Fruit fly (Drosophila melanogaster) S2 (cell line): ENCODE results near the gene CG13928.
A peak's percentile ranks its signal among the peaks of the same experiment; 100 is the strongest.

ENCODE experiments used
- CG8478 ChIP-seq: fragments of >200 bp; optimal IDR thresholded peaks from 2 replicates; lab custom pipeline; 2018
- CTCF ChIP-seq, 2 experiments: fragments of >200 bp; optimal IDR thresholded peaks; 2 replicates each; lab custom pipeline; 2018

Gene CG13928

DNA sequence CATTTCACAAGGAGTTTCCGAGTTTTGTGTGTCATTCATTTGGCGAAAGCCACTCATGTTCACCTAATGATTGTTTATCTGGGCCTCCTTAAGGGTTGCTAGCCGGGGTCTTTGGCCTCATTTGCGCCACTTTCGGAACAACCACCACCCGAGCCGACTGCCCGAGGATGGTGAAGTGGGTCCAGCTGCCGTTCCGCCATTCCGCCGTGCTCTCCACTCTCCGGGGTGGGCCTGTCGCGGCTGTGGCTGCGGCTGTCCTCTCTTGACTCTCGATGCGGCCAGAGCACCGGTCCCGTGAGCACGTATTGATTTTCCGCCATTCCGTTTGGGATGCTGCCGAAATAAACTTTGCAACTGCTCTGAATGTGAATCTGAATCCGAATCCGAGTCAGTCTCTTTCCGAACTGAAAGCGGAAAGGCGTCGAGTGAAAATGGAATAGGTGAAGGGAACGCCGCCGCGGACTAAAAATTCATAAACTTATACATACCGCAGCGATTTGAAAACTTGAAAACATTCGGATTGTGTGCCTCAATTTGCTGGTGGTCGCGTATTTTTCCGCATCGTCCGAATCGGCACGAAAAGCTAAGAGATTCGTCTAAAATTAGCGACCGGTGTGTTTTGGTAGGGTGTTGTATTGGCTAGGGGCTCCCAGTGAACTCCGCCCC lies 20.6 kb upstream of the CG13928 start, which contains the start of gene CG13920:
TSS of gene CG13920 (plus strand) at position 255 of the 666 bp plus-strand sequence.
- no peak for TF ChIP-seq CTCF (optimal IDR thresholded peaks at IDR 0.05; lab: Kevin White, UChicago)
- no peak for TF ChIP-seq CG8478

DNA sequence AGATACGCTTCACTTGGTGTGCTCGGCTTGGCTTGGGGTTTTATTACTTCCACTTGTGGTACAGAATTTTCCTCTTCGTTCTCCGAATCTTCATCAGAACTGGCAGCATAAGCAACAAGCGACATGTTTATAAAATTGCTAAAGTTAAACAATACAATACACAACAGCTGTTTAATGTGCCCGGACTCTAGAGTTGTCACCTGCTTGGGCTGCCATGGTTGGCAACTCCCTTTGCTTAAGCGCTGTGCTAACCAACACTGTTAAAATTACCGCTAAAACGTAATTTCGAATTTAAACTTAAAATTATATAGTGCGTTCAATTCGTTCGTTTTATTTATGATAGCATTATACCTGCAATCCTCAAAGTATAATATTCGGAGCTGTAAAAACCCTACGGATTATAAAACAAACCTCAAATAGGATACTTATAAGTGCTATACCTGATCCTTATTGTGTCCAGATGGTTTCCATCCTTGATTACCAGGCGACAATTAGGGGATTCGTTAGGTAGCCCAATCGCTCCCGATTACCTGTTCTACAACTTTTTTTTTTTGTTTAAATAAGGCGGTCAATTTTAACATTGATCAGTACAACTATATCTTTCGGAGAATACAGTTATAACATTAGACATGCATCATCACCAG lies 19.2 kb upstream of the CG13928 start, which contains the start of the genes CG17249 and Bro:
TSS of gene CG17249 (minus strand) at position 189 of the 644 bp plus-strand sequence.
TSS of gene Bro (plus strand) at position 594 of the 644 bp plus-strand sequence.
- TF ChIP-seq CG8478 = no peak
- TF ChIP-seq CTCF (optimal IDR thresholded peaks at IDR 0.05; lab: Kevin White, UChicago) = peak in 1 of 2 experiments; percentile 8

DNA sequence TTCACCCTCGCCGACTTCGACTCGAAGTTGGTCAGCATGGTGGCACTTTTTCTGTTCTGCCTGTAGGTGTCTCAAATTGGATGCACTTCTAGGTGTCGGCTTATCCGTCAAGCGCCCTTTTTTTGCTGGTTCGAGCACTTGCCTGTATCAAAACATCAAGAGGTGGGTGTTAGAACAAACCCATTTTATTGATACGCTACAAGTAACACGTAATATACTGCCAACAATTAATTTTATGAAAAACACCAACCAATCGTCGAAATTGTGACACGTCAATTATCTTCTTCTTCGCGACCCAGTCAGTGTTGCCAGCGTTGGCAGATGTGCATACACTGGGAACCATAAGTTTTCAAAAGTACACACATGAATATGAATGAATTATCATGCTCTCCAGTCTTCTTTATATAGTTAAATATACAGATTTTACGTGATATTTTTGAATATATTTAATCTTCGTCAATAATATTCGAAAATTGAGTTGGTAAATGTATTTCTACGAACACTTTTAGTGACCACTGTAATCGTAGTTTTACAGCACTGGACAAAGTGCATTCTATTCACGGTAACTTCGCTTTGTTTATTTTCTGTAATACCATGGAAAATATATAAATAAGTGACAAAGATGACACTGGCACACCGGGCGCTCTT lies 16.9 kb upstream of the CG13928 start, which contains the start of the genes alphaCOP and CG13919:
TSS of gene alphaCOP (minus strand) at position 280 of the 648 bp plus-strand sequence.
TSS of gene CG13919 (plus strand) at position 548 of the 648 bp plus-strand sequence.
- TF ChIP-seq CTCF (optimal IDR thresholded peaks at IDR 0.05; lab: Kevin White, UChicago) (no peak), CG8478 (no peak)

DNA sequence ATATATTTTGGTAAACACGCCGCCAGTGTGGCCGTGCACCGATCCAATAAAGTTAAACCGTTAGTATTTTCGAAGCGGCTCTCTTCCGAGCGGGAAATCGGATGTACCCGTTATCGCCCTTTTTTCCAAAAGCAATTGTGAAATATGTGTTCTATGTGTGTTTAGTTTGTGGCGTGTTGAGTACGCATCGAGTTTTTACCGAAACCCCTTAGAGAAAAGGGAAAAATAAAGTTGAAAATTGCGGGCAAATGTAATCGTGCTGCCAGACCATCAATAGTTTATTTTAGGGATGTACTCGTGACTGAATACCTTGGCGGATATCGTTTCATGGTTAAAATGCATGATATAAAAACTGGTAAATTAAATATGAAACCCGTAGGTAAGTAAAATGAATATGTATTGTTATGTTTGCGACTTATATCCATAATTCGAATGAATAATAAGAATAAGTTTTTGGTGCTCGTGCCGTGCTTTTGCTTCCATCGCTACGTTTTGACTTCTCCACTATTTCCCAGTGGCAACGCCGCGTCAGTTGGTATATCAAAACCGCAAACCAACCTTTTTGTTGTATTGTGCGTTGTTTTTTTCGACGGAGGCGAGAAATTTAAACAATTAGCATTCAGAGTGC lies 11.1 kb upstream of the CG13928 start, which contains the start of the genes Mettl2 and Bgb:
TSS of gene Mettl2 (minus strand) at position 51 of the 628 bp plus-strand sequence.
TSS of gene Bgb (plus strand) at position 527 of the 628 bp plus-strand sequence.
- peak in 1 of 2 experiments; percentile 13 for TF ChIP-seq CTCF (optimal IDR thresholded peaks at IDR 0.05; lab: Kevin White, UChicago)
- TF ChIP-seq CG8478 = no peak

DNA sequence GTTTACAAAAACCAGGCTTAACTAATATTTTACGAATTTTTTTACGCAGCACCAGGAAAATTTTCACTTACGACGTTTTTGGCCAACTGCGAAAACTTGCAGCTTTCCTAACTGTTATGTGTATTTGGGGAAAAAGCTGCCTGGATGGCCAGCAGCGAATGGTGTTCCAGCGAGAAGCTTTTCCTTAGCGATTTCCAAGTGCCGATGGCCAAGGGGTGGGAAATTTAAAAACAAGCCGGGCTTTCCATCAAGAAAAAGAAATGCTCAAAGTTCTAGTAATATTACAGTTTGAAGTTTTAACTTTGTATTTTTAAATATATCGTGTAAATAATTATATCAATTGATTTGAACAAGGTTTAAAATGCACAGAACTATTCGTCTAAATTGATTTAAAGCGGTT lies 9.5 kb upstream of the CG13928 start, which contains the start of gene nSyb:
TSS of gene nSyb (minus strand) at position 101 of the 400 bp plus-strand sequence.
- TF ChIP-seq CTCF (optimal IDR thresholded peaks at IDR 0.05; lab: Kevin White, UChicago) (no peak), CG8478 (no peak)

DNA sequence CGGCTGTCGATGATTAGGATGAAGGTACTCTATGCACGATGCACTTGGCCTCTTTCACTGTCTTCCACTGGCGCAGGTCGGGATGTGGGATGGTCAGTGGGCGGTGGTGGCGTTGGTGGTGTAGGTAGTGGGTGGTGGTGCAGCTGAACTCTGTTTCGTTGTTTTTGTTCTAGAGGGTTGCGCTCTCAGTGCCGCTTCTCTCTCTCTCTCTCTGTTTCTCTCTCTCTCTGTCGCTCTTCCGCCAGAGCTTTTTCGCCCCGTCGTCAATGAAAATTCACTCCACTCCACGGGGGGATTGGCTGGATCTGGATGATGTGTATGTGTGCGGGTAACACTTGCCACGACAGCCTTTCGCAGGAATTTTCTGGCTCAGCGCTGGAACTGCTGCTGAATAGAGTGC lies 8.7 kb upstream of the CG13928 start:
- TF ChIP-seq CG8478 = no peak
- no peak for TF ChIP-seq CTCF (optimal IDR thresholded peaks at IDR 0.05; lab: Kevin White, UChicago)

DNA sequence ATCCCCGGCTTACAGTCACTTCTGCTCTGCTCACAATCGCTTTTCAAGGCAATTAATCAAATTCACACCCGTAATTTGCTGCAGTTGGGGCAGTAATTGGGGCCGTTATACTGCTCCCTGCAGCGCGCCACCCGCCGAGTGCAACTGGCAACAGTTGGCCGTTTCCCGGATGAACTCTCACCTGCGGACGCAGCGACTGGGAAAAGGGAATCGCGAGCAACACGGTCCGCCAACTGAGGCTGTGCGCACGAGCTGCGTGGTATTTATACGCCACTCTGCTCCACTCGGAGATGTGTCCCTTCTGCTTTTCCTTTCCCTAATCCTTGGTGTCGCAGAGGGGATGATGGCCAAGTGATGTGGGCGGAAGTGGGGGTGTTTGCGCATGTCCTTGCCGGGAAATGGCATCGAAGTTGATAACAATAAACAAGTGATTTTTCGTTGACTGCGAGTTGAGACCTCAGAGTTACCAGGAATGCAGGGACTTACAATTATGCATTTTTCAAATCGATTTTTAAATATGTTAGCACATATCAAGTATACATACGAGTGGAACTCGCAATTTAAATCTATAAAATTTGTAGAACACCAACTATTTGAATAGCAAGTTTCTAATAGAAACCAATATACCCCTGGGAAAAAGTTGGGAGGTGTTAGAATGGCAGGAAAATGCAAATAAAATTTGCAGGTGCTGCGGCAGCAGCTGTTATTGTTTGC lies 1.0 kb upstream of the CG13928 start, which contains the start of gene GC:
TSS of gene GC (minus strand) at position 238 of the 714 bp plus-strand sequence.
- TF ChIP-seq CTCF (optimal IDR thresholded peaks at IDR 0.05; lab: Kevin White, UChicago) (no peak), CG8478 (no peak)

DNA sequence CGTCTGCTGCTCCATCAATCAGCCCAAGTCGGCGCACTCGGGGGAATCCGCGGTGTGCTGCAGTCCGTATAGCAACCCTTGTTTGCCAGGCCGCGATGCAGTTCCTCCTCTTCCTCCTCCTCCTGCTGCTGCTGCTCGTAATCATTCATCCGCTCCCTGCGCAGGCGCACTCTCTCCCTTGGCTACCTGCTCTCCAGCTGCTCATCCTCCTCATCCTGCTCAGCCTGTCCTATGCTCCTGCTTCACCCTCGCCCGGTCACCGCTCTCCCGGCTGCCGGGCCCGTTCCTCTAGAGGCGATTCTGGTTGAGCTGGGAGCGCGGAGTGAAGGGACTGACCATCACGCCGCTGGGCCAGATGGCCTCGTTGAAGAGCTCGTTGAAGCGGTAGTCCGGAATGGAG lies 1.3 kb downstream of the CG13928 start:
- TF ChIP-seq CG8478 (no peak), CTCF (optimal IDR thresholded peaks at IDR 0.05; lab: Kevin White, UChicago) (no peak)

DNA sequence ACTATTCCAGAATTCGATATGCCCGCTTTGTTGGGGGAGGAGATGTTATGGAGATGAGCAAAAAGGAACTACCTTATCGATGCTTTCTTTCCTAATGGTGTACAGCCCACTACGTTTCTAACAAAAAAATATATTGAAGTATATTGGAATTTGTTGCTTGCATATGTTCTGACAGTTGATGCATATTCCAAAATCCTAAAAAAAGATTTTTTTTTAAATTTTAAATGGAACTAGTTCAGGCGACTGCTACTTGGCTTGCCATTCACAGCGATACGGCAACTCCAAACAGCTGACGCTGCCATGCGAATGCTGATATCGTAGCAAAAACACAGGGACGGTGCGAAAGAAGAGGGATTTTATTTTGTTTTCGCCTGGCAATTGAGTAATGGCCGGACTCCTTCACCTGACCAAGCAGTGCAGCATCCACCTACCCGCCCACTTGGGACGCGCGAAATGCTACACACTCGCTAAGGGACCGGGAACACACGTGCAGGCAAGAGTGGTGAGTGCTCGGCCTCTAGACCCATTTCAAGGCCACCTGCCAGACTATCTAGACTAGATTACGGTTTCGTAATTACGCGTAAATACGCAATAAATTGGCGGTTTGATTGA lies 10.0 kb downstream of the CG13928 start, which contains the start of the genes CG13926, ABCB7 and CG33230:
TSS of gene CG13926 (minus strand) at position 43 of the 612 bp plus-strand sequence.
TSS of gene ABCB7 (plus strand) at position 299 of the 612 bp plus-strand sequence.
TSS of gene CG33230 (plus strand) at position 299 of the 612 bp plus-strand sequence.
- TF ChIP-seq CG8478 (no peak), CTCF (optimal IDR thresholded peaks at IDR 0.05; lab: Kevin White, UChicago) (no peak)

DNA sequence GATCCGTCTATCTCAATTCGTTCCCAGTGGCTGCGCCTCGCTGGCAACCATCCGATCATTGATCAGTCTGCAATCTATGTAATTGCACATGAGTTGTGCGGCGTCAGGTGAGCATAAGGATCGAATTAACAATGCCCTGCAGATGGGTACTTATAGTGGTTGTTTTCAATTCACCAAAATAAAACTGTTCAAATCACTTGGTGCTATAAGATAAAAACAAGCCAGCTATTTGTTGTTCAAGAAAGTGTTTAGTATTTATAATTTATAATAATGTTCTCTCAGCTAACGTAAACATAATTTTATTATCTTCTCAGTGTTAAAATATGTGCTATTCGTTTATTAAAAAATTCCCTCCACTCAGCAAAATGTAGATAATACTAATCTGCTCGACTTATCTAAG lies 12.5 kb downstream of the CG13928 start, which contains the start of gene CG12105:
TSS of gene CG12105 (minus strand) at position 101 of the 400 bp plus-strand sequence.
- no peak for TF ChIP-seq CG8478
- no peak for TF ChIP-seq CTCF (optimal IDR thresholded peaks at IDR 0.05; lab: Kevin White, UChicago)

DNA sequence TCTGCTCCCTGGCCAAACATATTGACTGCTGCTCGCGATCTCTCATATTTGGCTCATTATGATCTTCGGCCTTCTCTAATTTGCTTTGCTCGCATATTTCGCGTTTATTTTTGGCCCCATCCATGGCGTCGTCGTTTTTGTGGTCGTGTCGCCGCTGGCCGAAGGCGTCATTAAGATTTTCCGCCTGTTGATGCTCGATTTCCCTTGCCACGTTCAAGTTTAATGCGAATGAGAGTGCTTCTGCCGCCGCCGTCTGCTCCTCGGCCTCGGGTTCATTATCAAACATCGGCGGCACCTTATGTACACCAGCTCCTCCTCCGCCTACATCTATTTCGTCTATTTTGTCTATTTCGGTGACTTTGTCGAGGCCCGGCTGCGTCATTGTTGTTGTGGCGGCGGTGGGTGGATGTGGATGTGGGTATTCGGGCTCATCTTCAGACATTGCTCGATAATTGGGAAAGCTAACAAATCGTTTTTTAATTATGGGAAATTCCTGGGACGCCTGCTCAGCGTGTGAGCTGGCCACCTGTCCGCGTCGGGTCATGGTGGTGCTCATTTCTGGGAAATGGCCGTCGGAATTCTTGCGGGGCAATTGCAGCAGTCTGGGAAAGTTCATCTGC lies 13.6 kb downstream of the CG13928 start:
- TF ChIP-seq CG8478 = no peak
- TF ChIP-seq CTCF (optimal IDR thresholded peaks at IDR 0.05; lab: Kevin White, UChicago) = no peak

DNA sequence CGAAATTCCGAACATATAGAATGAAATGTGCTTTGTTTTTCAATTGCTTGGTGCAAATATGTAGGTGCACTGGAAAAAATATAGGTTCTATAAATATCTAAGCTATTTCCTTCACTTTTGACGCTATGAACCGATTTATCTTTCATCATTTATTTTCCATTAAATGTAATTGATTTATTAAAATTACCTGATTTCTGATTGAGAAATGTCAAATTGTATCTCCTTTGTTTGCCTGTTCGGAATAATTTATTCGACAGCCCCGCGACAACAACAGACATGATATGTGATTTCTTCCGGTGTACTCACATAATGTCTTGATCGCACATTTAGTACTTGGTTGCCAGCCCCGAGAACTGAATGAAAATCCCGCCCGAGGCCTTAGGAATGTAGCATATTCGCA lies 18.6 kb downstream of the CG13928 start:
- TF ChIP-seq CG8478 (no peak), CTCF (optimal IDR thresholded peaks at IDR 0.05; lab: Kevin White, UChicago) (no peak)

DNA sequence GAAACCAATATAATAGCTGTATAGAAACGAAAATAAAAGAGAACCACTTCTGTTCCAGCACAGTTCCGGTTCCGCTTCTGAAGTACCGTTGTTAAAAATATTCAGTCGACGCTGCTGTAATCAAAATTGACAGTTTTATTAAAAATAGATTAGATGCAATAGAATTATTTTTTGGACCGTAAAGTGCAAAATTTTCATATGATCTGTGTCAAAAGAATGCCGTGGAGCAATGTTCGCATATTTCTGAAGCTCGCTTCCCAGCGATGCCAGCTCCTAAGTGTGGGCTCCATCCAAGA lies 25.4 kb downstream of the CG13928 start, which contains the start of the genes CG18170 and CG33791:
TSS of gene CG18170 (plus strand) at position 122 of the 296 bp plus-strand sequence.
TSS of gene CG33791 (plus strand) at position 122 of the 296 bp plus-strand sequence.
- TF ChIP-seq CG8478 (no peak), CTCF (optimal IDR thresholded peaks at IDR 0.05; lab: Kevin White, UChicago) (no peak)
